Fruit fly (Drosophila melanogaster) whole organism, wandering third instar larva: Measurements from ENCODE around the gene Cpr97Eb.

ENCODE experiments used
- br ChIP-seq: fragments of 200-800 bp; sonication (Bioruptor generic); optimal IDR thresholded peaks from 2 replicates; lab custom pipeline; 2016; ENCODE audit warnings: missing biosample characterization, missing genetic modification characterization
- dmrt93B ChIP-seq: fragments of 200-800 bp; sonication (Bioruptor generic); optimal IDR thresholded peaks from 2 replicates; lab custom pipeline; 2018; ENCODE audit warnings: missing biosample characterization, mild to moderate bottlenecking, missing genetic modification characterization
- ey ChIP-seq: fragments of 200-800 bp; sonication (Bioruptor generic); optimal IDR thresholded peaks from 2 replicates; lab custom pipeline; 2016; ENCODE audit warnings: missing biosample characterization, missing genetic modification characterization
- h ChIP-seq: fragments of 200-800 bp; sonication (Bioruptor generic); optimal IDR thresholded peaks from 3 replicates; lab custom pipeline; 2016; ENCODE audit warnings: missing biosample characterization, mild to moderate bottlenecking, missing genetic modification characterization
- tai ChIP-seq: sonication (Bioruptor generic); optimal IDR thresholded peaks from 2 replicates; lab custom pipeline; 2016; ENCODE audit warnings: missing biosample characterization, missing genetic modification characterization

- no peak for TF ChIP-seq ey
- no peak for TF ChIP-seq h
- TF ChIP-seq tai (GFP tag; lab: Kevin White, UChicago), result no peak
- TF ChIP-seq br (GFP tag; lab: Kevin White, UChicago), result no peak
- no peak for TF ChIP-seq dmrt93B (GFP tag; lab: Kevin White, UChicago)
Measured at dm6 chr3R:27100930-27101329, 10.0 kb upstream of the Cpr97Eb start, which contains the start of gene Jhbp11.
